Fruit fly (Drosophila melanogaster): Measurements from ENCODE around the gene CG43336.

Gene CG43336

DNA sequence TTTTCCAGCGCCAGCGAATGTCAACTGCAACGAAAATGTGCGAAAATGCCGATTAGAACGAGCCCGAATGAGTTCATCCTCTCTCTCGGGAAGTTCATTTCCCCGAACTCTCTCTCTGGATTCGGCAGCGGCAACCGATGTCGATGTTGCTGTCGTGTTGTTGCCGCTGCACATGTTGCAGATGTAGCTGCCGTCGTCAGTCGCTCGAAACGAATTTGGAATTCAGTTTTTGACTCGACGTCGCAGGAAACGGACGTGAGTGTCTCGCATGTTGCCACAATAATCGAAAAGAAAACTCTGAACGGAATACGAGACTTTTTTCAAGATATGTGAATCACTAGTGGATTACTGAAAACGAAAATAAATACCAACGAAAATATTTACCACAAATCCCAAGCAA is 29.0 kb downstream of the CG43336 start, which contains the start of gene pxb (continued):
- TF ChIP-seq al (GFP tag; IDR thresholded peaks at IDR 0.05) (no peak), klu (GFP tag; IDR thresholded peaks at IDR 0.05) (no peak), Scr (GFP tag; IDR thresholded peaks at IDR 0.05; ENCODE audit: partially characterized antibody) (0 out of 2 replicates have a peak, but pooled peaks have one; percentile 26), gcm (GFP tag; optimal IDR thresholded peaks at IDR 0.05) (peak; percentile 20), Gug (GFP tag; IDR thresholded peaks at IDR 0.05) (no peak), CG14860 (GFP tag; IDR thresholded peaks at IDR 0.05; ENCODE audit: partially characterized antibody) (no peak), Meics (GFP tag; optimal IDR thresholded peaks at IDR 0.05) (no peak), Nf-YC (tag; optimal IDR thresholded peaks at IDR 0.05) (peak; percentile 17), Rfx (GFP tag; IDR thresholded peaks at IDR 0.05) (no peak; the same call in 1 of the 2 replicates), CG1024 (GFP tag; IDR thresholded peaks at IDR 0.05) (peak; percentile 43; the same call in 1 of the 2 replicates), tin (GFP tag; optimal IDR thresholded peaks at IDR 0.05) (peak; percentile 1), pros (GFP tag; optimal IDR thresholded peaks at IDR 0.05) (peak; percentile 61), ERR (GFP tag; optimal IDR thresholded peaks at IDR 0.05) (no peak), Fer2 (tag; optimal IDR thresholded peaks at IDR 0.05) (no peak), CG1792 (GFP tag; optimal IDR thresholded peaks at IDR 0.05) (no peak), CG10147 (GFP tag; optimal IDR thresholded peaks at IDR 0.05) (no peak), cwo (GFP tag; optimal IDR thresholded peaks at IDR 0.05) (no peak), CG15601 (tag; optimal IDR thresholded peaks at IDR 0.05) (peak; percentile 21), fd102C (GFP tag; optimal IDR thresholded peaks at IDR 0.05) (no peak), CG16779 (GFP tag; IDR thresholded peaks at IDR 0.05) (no peak), CG17328 (GFP tag; IDR thresholded peaks at IDR 0.05) (peak; percentile 50), Med (GFP tag) (peak; percentile 85), GATAe (GFP tag; conservative IDR thresholded peaks at IDR 0.05) (no peak), lmd (GFP tag; IDR thresholded peaks at IDR 0.05) (no peak), Mad (GFP tag; optimal IDR thresholded peaks at IDR 0.05) (peak; percentile 24), gsb-n (tag; optimal IDR thresholded peaks at IDR 0.05) (peak; percentile 78), CG18476 (GFP tag; optimal IDR thresholded peaks at IDR 0.05) (no peak), maf-S (GFP tag; optimal IDR thresholded peaks at IDR 0.05) (no peak), CkIIα-i1 (GFP tag; IDR thresholded peaks at IDR 0.05) (no peak), HLH3B (GFP tag; IDR thresholded peaks at IDR 0.05) (no peak), CG8478 (optimal IDR thresholded peaks at IDR 0.05) (no peak), CG2889 (GFP tag; IDR thresholded peaks at IDR 0.05) (no peak), bab2 (GFP tag; optimal IDR thresholded peaks at IDR 0.05) (no peak), ATbp (GFP tag; optimal IDR thresholded peaks at IDR 0.05) (no peak), ci (GFP tag; IDR thresholded peaks at IDR 0.05) (peak; percentile 45; the same call in 2 of the 3 replicates), CG2199 (GFP tag; IDR thresholded peaks at IDR 0.05) (peak; percentile 98), Oli (tag; optimal IDR thresholded peaks at IDR 0.05) (no peak), MESR4 (GFP tag; optimal IDR thresholded peaks at IDR 0.05) (no peak), Asciz (GFP tag; optimal IDR thresholded peaks at IDR 0.05) (no peak), Sry-δ (GFP tag; optimal IDR thresholded peaks at IDR 0.05) (no peak), ase (GFP tag; IDR thresholded peaks at IDR 0.05) (no peak), Atf3 (GFP tag; optimal IDR thresholded peaks at IDR 0.05) (no peak), shn (GFP tag; optimal IDR thresholded peaks at IDR 0.05) (no peak), CG10543 (GFP tag; optimal IDR thresholded peaks at IDR 0.05) (no peak), Dll (GFP tag; IDR thresholded peaks at IDR 0.05; ENCODE audit: partially characterized antibody) (no peak), Elba2 (GFP tag; optimal IDR thresholded peaks at IDR 0.05) (no peak), CG32532 (GFP tag; IDR thresholded peaks at IDR 0.05) (no peak), gt (GFP tag; IDR thresholded peaks at IDR 0.05) (no peak), CG17829 (tag; optimal IDR thresholded peaks at IDR 0.05) (peak; percentile 44), CG8290 (GFP tag; optimal IDR thresholded peaks at IDR 0.05) (peak; percentile 15), CG8290 (tag; optimal IDR thresholded peaks at IDR 0.05) (peak in 1 of 2 experiments; percentile 53), CG6254 (GFP tag; optimal IDR thresholded peaks at IDR 0.05) (no peak)
